Worm (Caenorhabditis elegans) whole organism, L4 larva: ENCODE data around the gene Y73C8B.1.
A peak's percentile ranks its signal among the peaks of the same experiment; 100 is the strongest.

Experiments used
- F37D6.2 ChIP-seq: sonication (generic microtip); optimal IDR thresholded peaks from 2 replicates; lab custom pipeline; 2016; ENCODE audit warnings: mild to moderate bottlenecking, missing genetic modification characterization, missing compliant biosample characterization
- F49E8.2 ChIP-seq: sonication (generic microtip); optimal IDR thresholded peaks from 2 replicates; lab custom pipeline; 2016; ENCODE audit warnings: missing compliant biosample characterization, mild to moderate bottlenecking, missing genetic modification characterization, borderline replicate concordance
- T20F7.1 ChIP-seq: fragments of 200-800 bp; sonication (Bioruptor generic); optimal IDR thresholded peaks from 2 replicates; lab custom pipeline; 2018; ENCODE audit warnings: mild to moderate bottlenecking, missing genetic modification characterization, missing compliant biosample characterization
- T26A8.4 ChIP-seq: fragments of 200-800 bp; sonication (Bioruptor generic); IDR thresholded peaks from 2 replicates; pipeline ENCODE4 v1.3.6; 2022; ENCODE audit warnings: missing genetic modification characterization, missing compliant biosample characterization
- Y105C5A.15 ChIP-seq: fragments of 200-800 bp; sonication (Bioruptor generic); IDR thresholded peaks from 2 replicates; pipeline ENCODE4 v1.3.6; 2022; ENCODE audit warnings: missing genetic modification characterization, missing compliant biosample characterization
- Y48G9A.11 ChIP-seq: fragments of 200-800 bp; sonication (Bioruptor generic); IDR thresholded peaks from 2 replicates; pipeline ENCODE4 v1.3.6; 2022; ENCODE audit warnings: missing genetic modification reagents, missing genetic modification characterization, missing compliant biosample characterization
- Y5F2A.4 ChIP-seq: fragments of 200-800 bp; sonication (Bioruptor generic); optimal IDR thresholded peaks from 2 replicates; lab custom pipeline; 2018; ENCODE audit warnings: mild to moderate bottlenecking, missing genetic modification characterization, missing compliant biosample characterization
- Y75B8A.6 ChIP-seq: fragments of 200-800 bp; sonication (Bioruptor generic); IDR thresholded peaks from 2 replicates; pipeline ENCODE4 v1.3.6; 2022; ENCODE audit warnings: missing genetic modification reagents, missing genetic modification characterization, missing compliant biosample characterization
- ZK546.5 ChIP-seq, 2 experiments: sonication (generic microtip); optimal IDR thresholded peaks; 2 replicates each; lab custom pipeline; 2017; ENCODE audit warnings: missing biosample characterization in 2 of 2, missing genetic modification characterization in 2 of 2
- ama-1 ChIP-seq: fragments of 150-350 bp; optimal IDR thresholded peaks from 2 replicates; lab custom pipeline; 2014; ENCODE audit warnings: inconsistent platforms, mixed read lengths
- arid-1 ChIP-seq: fragments of 200-800 bp; sonication (Bioruptor generic); conservative IDR thresholded peaks from 2 replicates; pipeline ENCODE4 v1.3.6; 2022; ENCODE audit warnings: missing genetic modification reagents, missing genetic modification characterization, missing compliant biosample characterization
- ceh-32 ChIP-seq: sonication (generic microtip); optimal IDR thresholded peaks from 2 replicates; lab custom pipeline; 2016; ENCODE audit warnings: mild to moderate bottlenecking, missing genetic modification characterization, missing compliant biosample characterization; ENCODE audit not compliant: poor library complexity
- ces-1 ChIP-seq: fragments of 150-350 bp; sonication (generic microtip); optimal IDR thresholded peaks from 4 replicates; lab custom pipeline; 2014; ENCODE audit warnings: missing biosample characterization, missing genetic modification reagents, missing genetic modification characterization
- daf-12 ChIP-seq: fragments of 150-350 bp; optimal IDR thresholded peaks from 2 replicates; lab custom pipeline; 2014; ENCODE audit warnings: missing biosample characterization, missing genetic modification reagents, missing genetic modification characterization
- daf-8 ChIP-seq: fragments of 200-800 bp; sonication (Bioruptor generic); IDR thresholded peaks from 2 replicates; pipeline ENCODE4 v1.3.6; 2022; ENCODE audit warnings: missing genetic modification characterization, missing compliant biosample characterization
- dmd-9 ChIP-seq: fragments of 200-800 bp; sonication (Bioruptor generic); IDR thresholded peaks from 2 replicates; pipeline ENCODE4 v1.3.6; 2022; ENCODE audit warnings: missing genetic modification reagents, missing genetic modification characterization, missing compliant biosample characterization
- dve-1 ChIP-seq: sonication (generic microtip); optimal IDR thresholded peaks from 2 replicates; lab custom pipeline; 2017; ENCODE audit warnings: antibody characterized with exemption, mild to moderate bottlenecking, missing genetic modification characterization, missing compliant biosample characterization; ENCODE audit not compliant: insufficient read depth
- hmg-1.1 ChIP-seq: fragments of 200-800 bp; sonication (Bioruptor generic); IDR thresholded peaks from 2 replicates; pipeline ENCODE4 v1.3.6; 2022; ENCODE audit warnings: missing genetic modification reagents, missing genetic modification characterization, missing compliant biosample characterization
- lin-1 ChIP-seq: fragments of 200-800 bp; sonication (Bioruptor generic); IDR thresholded peaks from 2 replicates; pipeline ENCODE4 v1.3.6; 2022; ENCODE audit warnings: missing genetic modification reagents, missing genetic modification characterization, missing compliant biosample characterization
- lin-29 ChIP-seq: fragments of 200-800 bp; sonication (Bioruptor generic); IDR thresholded peaks from 2 replicates; pipeline ENCODE4 v1.3.6; 2022; ENCODE audit warnings: missing genetic modification reagents, missing genetic modification characterization, missing compliant biosample characterization
- lsy-2 ChIP-seq, 2 experiments: fragments of 150-350 bp in 1 of 2; sonication (generic microtip) in 1 of 2; optimal IDR thresholded peaks; 2 replicates each; lab custom pipeline; 2014 to 2017; ENCODE audit warnings: missing biosample characterization in 2 of 2, missing genetic modification characterization in 2 of 2
- madf-9 ChIP-seq: fragments of 200-800 bp; sonication (Bioruptor generic); conservative IDR thresholded peaks from 2 replicates; pipeline ENCODE4 v1.3.6; 2022; ENCODE audit warnings: missing genetic modification reagents, missing genetic modification characterization, missing compliant biosample characterization
- mep-1 ChIP-seq: fragments of 150-350 bp; sonication (generic microtip); optimal IDR thresholded peaks from 3 replicates; lab custom pipeline; 2014; ENCODE audit warnings: missing biosample characterization, missing genetic modification characterization
- mxl-3 ChIP-seq: fragments of 200-800 bp; sonication (Bioruptor generic); optimal IDR thresholded peaks from 2 replicates; lab custom pipeline; 2018; ENCODE audit warnings: mild to moderate bottlenecking, missing genetic modification characterization, missing compliant biosample characterization
- nhr-25 ChIP-seq: sonication (generic microtip); optimal IDR thresholded peaks from 2 replicates; lab custom pipeline; 2017; ENCODE audit warnings: missing genetic modification characterization, mild to moderate bottlenecking, missing compliant biosample characterization, antibody characterized with exemption, moderate library complexity, borderline replicate concordance; ENCODE audit not compliant: insufficient read depth
- nhr-6 ChIP-seq: fragments of 150-350 bp; optimal IDR thresholded peaks from 2 replicates; lab custom pipeline; 2014; ENCODE audit warnings: missing biosample characterization, missing genetic modification characterization
- nhr-76 ChIP-seq: fragments of 150-350 bp; optimal IDR thresholded peaks from 2 replicates; lab custom pipeline; 2014; ENCODE audit warnings: missing biosample characterization, missing genetic modification characterization
- saeg-2 ChIP-seq: fragments of 200-800 bp; sonication (Bioruptor generic); IDR thresholded peaks from 2 replicates; pipeline ENCODE4 v1.3.6; 2022; ENCODE audit warnings: missing genetic modification reagents, missing genetic modification characterization, missing compliant biosample characterization
- sdz-12 ChIP-seq: fragments of 200-800 bp; sonication (Bioruptor generic); optimal IDR thresholded peaks from 2 replicates; lab custom pipeline; 2018; ENCODE audit warnings: mild to moderate bottlenecking, missing genetic modification characterization, missing compliant biosample characterization
- set-16 ChIP-seq: fragments of 200-800 bp; sonication (Bioruptor generic); IDR thresholded peaks from 2 replicates; pipeline ENCODE4 v1.3.6; 2022; ENCODE audit warnings: missing genetic modification reagents, missing genetic modification characterization, missing compliant biosample characterization
- skn-1 ChIP-seq: fragments of 150-350 bp; optimal IDR thresholded peaks from 2 replicates; lab custom pipeline; 2014; ENCODE audit warnings: missing biosample characterization, missing genetic modification characterization
- snpc-1.2 ChIP-seq: fragments of 200-800 bp; sonication (Bioruptor generic); IDR thresholded peaks from 2 replicates; pipeline ENCODE4 v1.3.6; 2022; ENCODE audit warnings: missing genetic modification reagents, missing genetic modification characterization, missing compliant biosample characterization
- tag-97 ChIP-seq: fragments of 200-800 bp; sonication (Bioruptor generic); IDR thresholded peaks from 2 replicates; pipeline ENCODE4 v1.3.6; 2022; ENCODE audit warnings: missing genetic modification characterization, missing compliant biosample characterization
- unc-130 ChIP-seq: sonication (generic microtip); optimal IDR thresholded peaks from 2 replicates; lab custom pipeline; 2016; ENCODE audit warnings: missing genetic modification reagents, missing genetic modification characterization, missing compliant biosample characterization
- unc-39 ChIP-seq: sonication (generic microtip); optimal IDR thresholded peaks from 2 replicates; lab custom pipeline; 2017; ENCODE audit warnings: missing biosample characterization, missing genetic modification characterization
- unc-62 ChIP-seq, 3 experiments: fragments of 150-350 bp in 1 of 3; sonication (generic microtip); optimal IDR thresholded peaks in 2 of 3; peaks in 1 of 3; 1 replicate in 1 of 3; 2 replicates in 2 of 3; lab custom pipeline; 2014 to 2017; ENCODE audit warnings: missing biosample characterization in 3 of 3, missing genetic modification characterization in 3 of 3, missing genetic modification reagents in 3 of 3, missing genotype in 1 of 3
- zfp-2 ChIP-seq: sonication (generic microtip); optimal IDR thresholded peaks from 2 replicates; lab custom pipeline; 2016; ENCODE audit warnings: mild to moderate bottlenecking, missing genetic modification characterization, missing compliant biosample characterization
- zip-2 ChIP-seq: fragments of 150-350 bp; optimal IDR thresholded peaks from 2 replicates; lab custom pipeline; 2014; ENCODE audit warnings: missing biosample characterization, missing genetic modification characterization
- ztf-11 ChIP-seq: fragments of 150-350 bp; optimal IDR thresholded peaks from 2 replicates; lab custom pipeline; 2014; ENCODE audit warnings: missing biosample characterization, missing genetic modification characterization

The Y73C8B.1 gene

DNA sequence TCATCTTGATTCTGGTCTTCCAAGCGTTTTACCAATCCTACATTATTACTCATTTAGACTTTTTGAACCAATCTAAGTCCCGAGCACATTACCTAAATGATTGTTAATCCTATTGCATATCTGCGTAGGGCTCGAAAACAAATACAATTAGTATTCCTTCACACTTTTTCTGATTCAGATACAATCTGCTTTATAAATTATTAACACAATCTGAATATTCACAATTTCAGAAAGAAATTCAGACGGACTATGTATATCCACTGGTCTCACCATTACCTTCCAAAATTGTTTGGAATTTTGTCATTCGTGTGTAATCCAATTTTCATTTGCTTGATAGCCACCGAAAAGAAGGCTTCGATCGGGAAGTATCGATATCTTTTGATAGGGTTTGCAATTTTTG, 44.5 kb upstream of the Y73C8B.1 start, which contains the start of gene srj-11:
srj-11 (plus strand) TSS at position 250 of the 400 bp plus-strand sequence.
- TF ChIP-seq nhr-6 (no peak), saeg-2 (GFP tag; lab: Robert Waterston, UW) (no peak), unc-62 (GFP tag; optimal IDR thresholded peaks at IDR 0.05 in 1 of 2; lab: Kevin White, UChicago) (peak in 1 of 2 experiments; percentile 95), unc-62 (tag; optimal IDR thresholded peaks at IDR 0.05; lab: Kevin White, UChicago) (no peak)
- TF ChIP-seq, all 104 proteins: peak for 1

DNA sequence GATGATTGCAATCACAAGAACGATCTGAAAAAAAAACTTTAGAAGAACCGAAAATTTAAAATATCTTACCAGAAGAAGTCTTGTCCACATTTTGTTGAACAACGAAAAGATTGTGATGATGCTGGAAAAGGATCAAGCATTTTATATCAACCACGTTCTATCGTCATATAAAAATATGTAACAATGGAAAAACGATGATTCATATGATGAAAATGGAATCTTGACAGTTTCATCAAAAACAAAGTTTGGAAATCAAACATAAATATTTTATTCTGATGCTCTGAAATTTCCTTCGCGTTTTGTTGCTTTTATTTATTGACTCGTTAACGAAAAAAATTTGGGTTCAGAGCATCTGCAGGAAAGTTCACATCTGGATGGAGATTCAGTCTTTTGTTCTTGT, 39.9 kb upstream of the Y73C8B.1 start, which contains the start of the genes K08D9.9 and str-16:
K08D9.9 (minus strand) TSS at position 101 of the 400 bp plus-strand sequence.
str-16 (plus strand) TSS at position 266 of the 400 bp plus-strand sequence.
- TF ChIP-seq zip-2 (tag; lab: Kevin White, UChicago) (no peak), T20F7.1 (GFP tag; lab: Kevin White, UChicago) (no peak), hmg-1.1 (no peak), snpc-1.2 (GFP tag; lab: Robert Waterston, UW) (no peak), saeg-2 (GFP tag; lab: Robert Waterston, UW) (no peak), nhr-76 (tag; lab: Kevin White, UChicago) (no peak), Y75B8A.6 (GFP tag; lab: Robert Waterston, UW) (no peak), F37D6.2 (tag; lab: Kevin White, UChicago) (no peak), unc-130 (no peak), dve-1 (no peak), ceh-32 (no peak), tag-97 (GFP tag; lab: Robert Waterston, UW) (no peak), T26A8.4 (no peak), lin-29 (no peak), ces-1 (GFP tag; lab: Kevin White, UChicago) (no peak), sdz-12 (no peak), ama-1 (no peak), arid-1 (GFP tag; lab: Robert Waterston, UW) (no peak), ztf-11 (tag; lab: Kevin White, UChicago) (no peak), lin-1 (GFP tag; lab: Robert Waterston, UW) (no peak)

DNA sequence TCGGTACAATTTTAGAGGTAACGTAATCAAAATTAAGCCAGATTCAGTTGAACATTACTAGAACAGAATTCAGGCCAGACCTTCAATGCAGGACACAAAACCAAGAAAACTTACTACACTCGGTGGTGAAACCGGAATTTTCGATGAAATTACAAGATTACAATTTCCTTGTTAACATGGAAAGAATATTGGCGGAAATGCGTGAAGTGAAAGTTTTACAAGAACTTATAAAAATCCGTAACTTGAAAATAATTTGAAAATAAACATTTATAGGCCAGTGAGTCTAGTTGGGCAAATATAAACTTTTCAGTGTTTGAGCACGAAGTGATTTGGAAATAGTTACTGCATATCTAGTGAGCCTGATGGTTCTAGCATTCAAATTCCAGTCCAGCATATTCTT, 38.2 kb upstream of the Y73C8B.1 start, which contains the start of gene K08D9.6:
K08D9.6 (minus strand) TSS at position 101 of the 400 bp plus-strand sequence.
- TF ChIP-seq daf-8 (GFP tag; lab: Robert Waterston, UW) (no peak), dmd-9 (no peak), F49E8.2 (tag; lab: Kevin White, UChicago) (no peak), Y5F2A.4 (GFP tag; lab: Kevin White, UChicago) (no peak), ZK546.5 (tag; optimal IDR thresholded peaks at IDR 0.05; lab: Kevin White, UChicago) (no peak), lin-1 (GFP tag; lab: Robert Waterston, UW) (no peak), Y105C5A.15 (no peak), skn-1 (tag; lab: Kevin White, UChicago) (no peak), lsy-2 (tag; optimal IDR thresholded peaks at IDR 0.05; lab: Kevin White, UChicago) (no peak), unc-39 (no peak), saeg-2 (GFP tag; lab: Robert Waterston, UW) (no peak), set-16 (GFP tag; lab: Robert Waterston, UW) (no peak), zfp-2 (tag; lab: Kevin White, UChicago) (no peak), Y48G9A.11 (GFP tag; lab: Robert Waterston, UW) (no peak), mep-1 (tag; lab: Kevin White, UChicago) (no peak), daf-12 (tag; lab: Kevin White, UChicago) (no peak), madf-9 (GFP tag; lab: Robert Waterston, UW) (no peak), mxl-3 (GFP tag; lab: Kevin White, UChicago) (no peak), nhr-25 (tag; lab: Kevin White, UChicago) (no peak)
